Worm (Caenorhabditis elegans): ENCODE measurements around the gene cyn-11.

The cyn-11 gene

ce11 chrII:8746298-8746775 is 30.3 kb upstream of the cyn-11 start (continued):
- TF ChIP-seq xnd-1 (tag; optimal IDR thresholded peaks at IDR 0.05), result no peak
- TF ChIP-seq die-1 (tag; optimal IDR thresholded peaks at IDR 0.05), result peak; percentile 13
- TF ChIP-seq mel-28 (tag; optimal IDR thresholded peaks at IDR 0.05; ENCODE audit: borderline replicate concordance), result no peak
- no peak for TF ChIP-seq ceh-79 (tag; optimal IDR thresholded peaks at IDR 0.05)
- TF ChIP-seq ets-4 (GFP tag; optimal IDR thresholded peaks at IDR 0.05), result peak; percentile 70
- no peak for TF ChIP-seq somi-1 (GFP tag; optimal IDR thresholded peaks at IDR 0.05)
- peak; percentile 77 for TF ChIP-seq zim-3 (tag; optimal IDR thresholded peaks at IDR 0.05)
- no peak; the same call in 1 of the 2 replicates for TF ChIP-seq ceh-58 (GFP tag; IDR thresholded peaks at IDR 0.05)
- no peak for TF ChIP-seq chd-7 (tag; optimal IDR thresholded peaks at IDR 0.05)
- peak; percentile 52 for TF ChIP-seq tlf-1 (GFP tag; optimal IDR thresholded peaks at IDR 0.05)

ce11 chrII:8745449-8746297 is 29.6 kb upstream of the cyn-11 start:
- peak; percentile 26 for TF ChIP-seq ZK185.1 (tag; optimal IDR thresholded peaks at IDR 0.05; ENCODE audit: poor library complexity, severe bottlenecking)
- peak; percentile 22 for TF ChIP-seq nhr-90 (tag; optimal IDR thresholded peaks at IDR 0.05)
- TF ChIP-seq cebp-1 (GFP tag; IDR thresholded peaks at IDR 0.05), result no peak
- TF ChIP-seq cebp-1 (tag; optimal IDR thresholded peaks at IDR 0.05), result peak; percentile 5
- TF ChIP-seq lin-40 (tag; optimal IDR thresholded peaks at IDR 0.05), result no peak
- peak; percentile 5; the same call in 1 of the 2 replicates for TF ChIP-seq Y53G8AR.9 (GFP tag; conservative IDR thresholded peaks at IDR 0.05)
- TF ChIP-seq repo-1 (tag; optimal IDR thresholded peaks at IDR 0.05), result peak; percentile 50
- peak; percentile 12; the same call in 1 of the 2 replicates for TF ChIP-seq B0336.3 (GFP tag; IDR thresholded peaks at IDR 0.05)
- TF ChIP-seq him-1 (tag; optimal IDR thresholded peaks at IDR 0.05), result no peak
- peak; percentile 57 for TF ChIP-seq zfh-2 (GFP tag; conservative IDR thresholded peaks at IDR 0.05)
- no peak for TF ChIP-seq F55B11.4 (tag; optimal IDR thresholded peaks at IDR 0.05; ENCODE audit: borderline replicate concordance, insufficient read depth)
- TF ChIP-seq C06A6.2 (GFP tag; conservative IDR thresholded peaks at IDR 0.05), result peak; percentile 11; the same call in 1 of the 2 replicates
- no peak for TF ChIP-seq T26A5.8 (tag; optimal IDR thresholded peaks at IDR 0.05)
- TF ChIP-seq D2030.7 (GFP tag; IDR thresholded peaks at IDR 0.05), result no peak
- peak; percentile 50 for TF ChIP-seq ama-1 (optimal IDR thresholded peaks at IDR 0.05)
- peak in 1 of 2 experiments; percentile 36 for TF ChIP-seq ama-1 (GFP tag; optimal IDR thresholded peaks at IDR 0.05)
- TF ChIP-seq hmg-1.2 (GFP tag; IDR thresholded peaks at IDR 0.05), result 0 out of 2 replicates have a peak, but pooled peaks have one; percentile 2
- no peak for TF ChIP-seq gei-17 (GFP tag; optimal IDR thresholded peaks at IDR 0.05)
- TF ChIP-seq Y67H2A.10 (GFP tag; conservative IDR thresholded peaks at IDR 0.05), result no peak
- TF ChIP-seq madf-3 (GFP tag; IDR thresholded peaks at IDR 0.05), result 0 out of 2 replicates have a peak, but pooled peaks have one; percentile 3
- TF ChIP-seq F49E8.2 (tag; optimal IDR thresholded peaks at IDR 0.05; ENCODE audit: insufficient read depth), result no peak
- TF ChIP-seq let-526 (GFP tag; IDR thresholded peaks at IDR 0.05), result 0 out of 2 replicates have a peak, but pooled peaks have one; percentile 3
- TF ChIP-seq rec-8 (tag; optimal IDR thresholded peaks at IDR 0.05), result no peak

- TF ChIP-seq zim-3 (tag; optimal IDR thresholded peaks at IDR 0.05) (no peak), snpc-1.3 (tag; optimal IDR thresholded peaks at IDR 0.05; ENCODE audit: insufficient read depth) (no peak), sea-2 (GFP tag; IDR thresholded peaks at IDR 0.05) (0 out of 2 replicates have a peak, but pooled peaks have one; percentile 23), sdz-38 (tag; optimal IDR thresholded peaks at IDR 0.05) (no peak), madf-6 (GFP tag; IDR thresholded peaks at IDR 0.05) (peak; percentile 44; the same call in 1 of the 2 replicates), ztf-22 (GFP tag; optimal IDR thresholded peaks at IDR 0.05) (no peak), F55B11.4 (tag; optimal IDR thresholded peaks at IDR 0.05; ENCODE audit: borderline replicate concordance, insufficient read depth) (no peak), madf-10 (tag; optimal IDR thresholded peaks at IDR 0.05) (no peak), chd-7 (tag; optimal IDR thresholded peaks at IDR 0.05) (no peak), hmg-20 (GFP tag; IDR thresholded peaks at IDR 0.05) (no peak), mcd-1 (GFP tag; IDR thresholded peaks at IDR 0.05) (peak; percentile 41; the same call in 1 of the 2 replicates), nhr-179 (tag; optimal IDR thresholded peaks at IDR 0.05) (no peak), F39B2.1 (GFP tag; IDR thresholded peaks at IDR 0.05) (no peak), rec-8 (tag; optimal IDR thresholded peaks at IDR 0.05) (no peak)
Measured at ce11 chrII:8744555-8745448, 28.7 kb upstream of the cyn-11 start.
